Fruit fly (Drosophila melanogaster) whole organism, wandering third instar larva: ENCODE data around the gene Takl1.

Experiments used
- Abd-B ChIP-seq: fragments of >200 bp; optimal IDR thresholded peaks from 2 replicates; lab custom pipeline; 2017; ENCODE audit warnings: missing biosample characterization, missing genetic modification characterization
- CG32264 ChIP-seq: fragments of 200-800 bp; sonication (Bioruptor generic); optimal IDR thresholded peaks from 2 replicates; lab custom pipeline; 2016; ENCODE audit warnings: missing biosample characterization, missing genetic modification characterization
- CG9705 ChIP-seq: fragments of 200-800 bp; sonication (Bioruptor generic); optimal IDR thresholded peaks from 2 replicates; lab custom pipeline; 2018; ENCODE audit warnings: missing biosample characterization, mild to moderate bottlenecking, missing genetic modification characterization
- CrebA ChIP-seq: fragments of 200-800 bp; sonication (Bioruptor generic); optimal IDR thresholded peaks from 2 replicates; lab custom pipeline; 2016; ENCODE audit warnings: missing biosample characterization, mild to moderate bottlenecking, missing genetic modification characterization, borderline replicate concordance
- Dfd ChIP-seq: fragments of >200 bp; optimal IDR thresholded peaks from 2 replicates; lab custom pipeline; 2017; ENCODE audit warnings: missing biosample characterization, missing genetic modification characterization
- Dif ChIP-seq: fragments of 200-275, 200-300 bp; sonication (Bioruptor generic); optimal IDR thresholded peaks from 2 replicates; lab custom pipeline; 2018; ENCODE audit warnings: missing biosample characterization, missing genetic modification characterization; ENCODE audit not compliant: partially characterized antibody
- GATAd ChIP-seq: sonication (Bioruptor generic); optimal IDR thresholded peaks from 2 replicates; lab custom pipeline; 2016; ENCODE audit warnings: missing biosample characterization, missing genetic modification characterization
- HLH106 ChIP-seq: fragments of 200-800 bp; optimal IDR thresholded peaks from 3 replicates; lab custom pipeline; 2019; ENCODE audit warnings: missing biosample characterization, mild to moderate bottlenecking, missing genetic modification characterization, moderate library complexity
- Hnf4 ChIP-seq: fragments of 200-800 bp; sonication (Bioruptor generic); optimal IDR thresholded peaks from 2 replicates; lab custom pipeline; 2016; ENCODE audit warnings: missing biosample characterization, mild to moderate bottlenecking, missing genetic modification characterization
- Hr78 ChIP-seq: fragments of >200 bp; optimal IDR thresholded peaks from 2 replicates; lab custom pipeline; 2017; ENCODE audit warnings: missing biosample characterization, missing genetic modification characterization
- Hr83 ChIP-seq: fragments of 200-300 bp; sonication (Bioruptor generic); optimal IDR thresholded peaks from 2 replicates; lab custom pipeline; 2016; ENCODE audit warnings: missing biosample characterization, mild to moderate bottlenecking, missing genetic modification characterization, moderate library complexity; ENCODE audit not compliant: poor library complexity, severe bottlenecking
- Jra ChIP-seq: sonication (Bioruptor generic); optimal IDR thresholded peaks from 2 replicates; lab custom pipeline; 2016; ENCODE audit warnings: missing biosample characterization, missing genetic modification characterization
- Mio ChIP-seq: sonication (Bioruptor generic); optimal IDR thresholded peaks from 2 replicates; lab custom pipeline; 2016; ENCODE audit warnings: missing biosample characterization, missing genetic modification characterization
- Myc ChIP-seq: fragments of >200 bp; optimal IDR thresholded peaks from 2 replicates; lab custom pipeline; 2017
- N ChIP-seq: fragments of >200 bp; optimal IDR thresholded peaks from 2 replicates; lab custom pipeline; 2018; ENCODE audit warnings: missing biosample characterization, missing external identifiers, missing genetic modification characterization
- OdsH ChIP-seq: fragments of 200-800 bp; sonication (Bioruptor generic); optimal IDR thresholded peaks from 2 replicates; lab custom pipeline; 2016; ENCODE audit warnings: missing biosample characterization, mild to moderate bottlenecking, missing genetic modification characterization
- Rel ChIP-seq, 2 experiments: fragments of 200-800 bp; sonication (Bioruptor generic) in 1 of 2; optimal IDR thresholded peaks; 2 replicates in 1 of 2; 3 replicates in 1 of 2; lab custom pipeline; 2016 to 2019; ENCODE audit warnings: mild to moderate bottlenecking in 2 of 2, missing biosample characterization in 2 of 2, missing genetic modification characterization in 2 of 2, moderate library complexity in 1 of 2
- Sp1 ChIP-seq: fragments of 200-800 bp; sonication (Bioruptor generic); optimal IDR thresholded peaks from 3 replicates; lab custom pipeline; 2019; ENCODE audit warnings: missing biosample characterization, mild to moderate bottlenecking, missing genetic modification characterization, moderate library complexity
- Vsx2 ChIP-seq: fragments of 200-300, 225-300 bp; sonication (Bioruptor generic); optimal IDR thresholded peaks from 2 replicates; lab custom pipeline; 2018; ENCODE audit warnings: missing biosample characterization, missing genetic modification characterization; ENCODE audit not compliant: partially characterized antibody
- br ChIP-seq: fragments of 200-800 bp; sonication (Bioruptor generic); optimal IDR thresholded peaks from 2 replicates; lab custom pipeline; 2016; ENCODE audit warnings: missing biosample characterization, missing genetic modification characterization
- brk ChIP-seq: fragments of 200-800 bp; sonication (Bioruptor generic); optimal IDR thresholded peaks from 2 replicates; lab custom pipeline; 2016; ENCODE audit warnings: missing biosample characterization, mild to moderate bottlenecking, missing genetic modification characterization
- dl ChIP-seq, 2 experiments: fragments of 175-275, 200-275 bp in 1 of 2; fragments of 200-275 bp in 1 of 2; sonication (Bioruptor generic); optimal IDR thresholded peaks; lab custom pipeline; 2018; ENCODE audit warnings: mild to moderate bottlenecking in 2 of 2, missing biosample characterization in 2 of 2, missing genetic modification characterization in 2 of 2, moderate library complexity in 2 of 2; ENCODE audit not compliant: partially characterized antibody in 2 of 2, insufficient read depth in 1 of 2
- dmrt93B ChIP-seq: fragments of 200-800 bp; sonication (Bioruptor generic); optimal IDR thresholded peaks from 2 replicates; lab custom pipeline; 2018; ENCODE audit warnings: missing biosample characterization, mild to moderate bottlenecking, missing genetic modification characterization
- dsf ChIP-seq: sonication (Bioruptor generic); optimal IDR thresholded peaks from 2 replicates; lab custom pipeline; 2016; ENCODE audit warnings: missing biosample characterization, missing genetic modification characterization, borderline replicate concordance
- ey ChIP-seq: fragments of 200-800 bp; sonication (Bioruptor generic); optimal IDR thresholded peaks from 2 replicates; lab custom pipeline; 2016; ENCODE audit warnings: missing biosample characterization, missing genetic modification characterization
- foxo ChIP-seq, 2 experiments: fragments of 200-800 bp; sonication (Bioruptor generic); optimal IDR thresholded peaks; 2 replicates in 1 of 2; 3 replicates in 1 of 2; lab custom pipeline; 2016 to 2017; ENCODE audit warnings: missing biosample characterization in 2 of 2, missing genetic modification characterization in 2 of 2
- fru ChIP-seq: fragments of 200-800 bp; sonication (Bioruptor generic); optimal IDR thresholded peaks from 3 replicates; lab custom pipeline; 2016; ENCODE audit warnings: missing biosample characterization, mild to moderate bottlenecking, missing genetic modification characterization
- h ChIP-seq: fragments of 200-800 bp; sonication (Bioruptor generic); optimal IDR thresholded peaks from 3 replicates; lab custom pipeline; 2016; ENCODE audit warnings: missing biosample characterization, mild to moderate bottlenecking, missing genetic modification characterization
- jim ChIP-seq: fragments of 175-275, 200-325 bp; sonication (Bioruptor generic); optimal IDR thresholded peaks from 2 replicates; lab custom pipeline; 2016; ENCODE audit warnings: missing biosample characterization, mild to moderate bottlenecking, missing genetic modification characterization
- lola ChIP-seq: fragments of >200 bp; optimal IDR thresholded peaks from 2 replicates; lab custom pipeline; 2017; ENCODE audit warnings: missing biosample characterization, missing genetic modification characterization
- pan ChIP-seq: fragments of >200 bp; optimal IDR thresholded peaks from 2 replicates; lab custom pipeline; 2017
- psq ChIP-seq: fragments of 200-800 bp; sonication (Bioruptor generic); optimal IDR thresholded peaks from 3 replicates; lab custom pipeline; 2017; ENCODE audit warnings: missing biosample characterization, mild to moderate bottlenecking, missing genetic modification characterization, moderate library complexity
- rgr ChIP-seq: fragments of 200-800 bp; sonication (Bioruptor generic); optimal IDR thresholded peaks from 3 replicates; lab custom pipeline; 2016; ENCODE audit warnings: missing biosample characterization, mild to moderate bottlenecking, missing genetic modification characterization
- sage ChIP-seq: fragments of 200-800 bp; sonication (Bioruptor generic); optimal IDR thresholded peaks from 2 replicates; lab custom pipeline; 2016; ENCODE audit warnings: missing biosample characterization, mild to moderate bottlenecking, missing genetic modification characterization
- sv ChIP-seq: fragments of 200-800 bp; sonication (Bioruptor generic); optimal IDR thresholded peaks from 3 replicates; lab custom pipeline; 2016; ENCODE audit warnings: missing biosample characterization, missing genetic modification characterization
- tai ChIP-seq: sonication (Bioruptor generic); optimal IDR thresholded peaks from 2 replicates; lab custom pipeline; 2016; ENCODE audit warnings: missing biosample characterization, missing genetic modification characterization
- woc ChIP-seq: sonication (Bioruptor generic); optimal IDR thresholded peaks from 2 replicates; lab custom pipeline; 2016; ENCODE audit warnings: missing biosample characterization, mild to moderate bottlenecking, missing genetic modification characterization

Takl1 gene

dm6 chr3R:20774125-20774524 lies 1.7 kb upstream of the Takl1 start:
- no peak for TF ChIP-seq Dfd
- no peak for TF ChIP-seq jim (GFP tag; lab: Kevin White, UChicago)
- no peak for TF ChIP-seq pan (lab: Kevin White, UChicago)
- TF ChIP-seq lola (GFP tag; lab: Kevin White, UChicago), result no peak
- TF ChIP-seq h (GFP tag; lab: Kevin White, UChicago), result no peak
- no peak for TF ChIP-seq CG32264 (GFP tag; lab: Kevin White, UChicago)
- no peak for TF ChIP-seq CG9705 (GFP tag; lab: Kevin White, UChicago)
- TF ChIP-seq Dif, result no peak
- no peak for TF ChIP-seq Hr83
- no peak for TF ChIP-seq sage (GFP tag; lab: Kevin White, UChicago)
- no peak for TF ChIP-seq woc (GFP tag; lab: Kevin White, UChicago)
- TF ChIP-seq psq (GFP tag; lab: Kevin White, UChicago), result no peak
- no peak for TF ChIP-seq Hr78 (GFP tag; lab: Kevin White, UChicago)
- TF ChIP-seq, all 38 proteins: peak for 0

dm6 chr3R:20773174-20773573 lies 773 bp upstream of the Takl1 start:
- peak in 1 of 2 experiments; percentile 19 for TF ChIP-seq foxo (GFP tag; optimal IDR thresholded peaks at IDR 0.05; lab: Kevin White, UChicago)
- TF ChIP-seq HLH106, result no peak
- TF ChIP-seq Dfd, result no peak

dm6 chr3R:20766156-20766486 lies 6.3 kb downstream of the Takl1 start:
- peak; percentile 85 for TF ChIP-seq Hr83
- no peak for TF ChIP-seq CG32264 (GFP tag; lab: Kevin White, UChicago)

- TF ChIP-seq Myc (lab: Kevin White, UChicago), result no peak
- TF ChIP-seq woc (GFP tag; lab: Kevin White, UChicago), result peak; percentile 78
- peak; percentile 70 for TF ChIP-seq Sp1 (GFP tag; lab: Kevin White, UChicago)
- no peak for TF ChIP-seq dsf (GFP tag; lab: Kevin White, UChicago)
- TF ChIP-seq Hr83, result peak; percentile 88
- TF ChIP-seq psq (GFP tag; lab: Kevin White, UChicago), result peak; percentile 91
- peak; percentile 50 for TF ChIP-seq sage (GFP tag; lab: Kevin White, UChicago)
- peak; percentile 88 for TF ChIP-seq rgr (GFP tag; lab: Kevin White, UChicago)
- TF ChIP-seq N (GFP tag; lab: Kevin White, UChicago), result no peak
- TF ChIP-seq CG9705 (GFP tag; lab: Kevin White, UChicago), result peak; percentile 21
- TF ChIP-seq GATAd (GFP tag; lab: Kevin White, UChicago), result no peak
- peak; percentile 53 for TF ChIP-seq brk (GFP tag; lab: Kevin White, UChicago)
- TF ChIP-seq jim (GFP tag; lab: Kevin White, UChicago), result peak; percentile 91
- TF ChIP-seq CrebA (GFP tag; lab: Kevin White, UChicago), result peak; percentile 74
- peak; percentile 82 for TF ChIP-seq HLH106
- peak; percentile 73 for TF ChIP-seq CG32264 (GFP tag; lab: Kevin White, UChicago)
- TF ChIP-seq h (GFP tag; lab: Kevin White, UChicago), result peak; percentile 97
- no peak for TF ChIP-seq Abd-B (GFP tag; lab: Kevin White, UChicago)
- TF ChIP-seq tai (GFP tag; lab: Kevin White, UChicago), result peak; percentile 94
- TF ChIP-seq sv (GFP tag; lab: Kevin White, UChicago), result no peak
- no peak for TF ChIP-seq pan (lab: Kevin White, UChicago)
- TF ChIP-seq Hr78 (GFP tag; lab: Kevin White, UChicago), result no peak
- peak; percentile 50 for TF ChIP-seq Mio
- TF ChIP-seq Jra (GFP tag; lab: Kevin White, UChicago), result peak; percentile 81
- peak; percentile 40 to 91 for TF ChIP-seq foxo (GFP tag; optimal IDR thresholded peaks at IDR 0.05; lab: Kevin White, UChicago)
- peak; percentile 85 for TF ChIP-seq Hnf4
- peak in 1 of 2 experiments; percentile 14 for TF ChIP-seq dl (GFP tag; optimal IDR thresholded peaks at IDR 0.05; lab: Kevin White, UChicago; ENCODE audit: insufficient read depth in 1 of 2, partially characterized antibody in 2 of 2)
- peak; percentile 87 for TF ChIP-seq OdsH (GFP tag; lab: Kevin White, UChicago)
- TF ChIP-seq Dif, result peak; percentile 57
- TF ChIP-seq ey, result peak; percentile 90
- TF ChIP-seq dmrt93B (GFP tag; lab: Kevin White, UChicago), result peak; percentile 52
- peak; percentile 87 for TF ChIP-seq fru
- TF ChIP-seq Vsx2, result peak; percentile 42
- peak; percentile 94 for TF ChIP-seq Rel (GFP tag; optimal IDR thresholded peaks at IDR 0.05; lab: Kevin White, UChicago)
- TF ChIP-seq Rel (tag; optimal IDR thresholded peaks at IDR 0.05; lab: Kevin White, UChicago), result peak; percentile 58
- TF ChIP-seq br (GFP tag; lab: Kevin White, UChicago), result peak; percentile 89
These were observed 6.9 kb downstream of the Takl1 start for dm6 chr3R:20765302-20766155.
